Fruit fly (Drosophila melanogaster): ENCODE results near the gene CG18599.
A peak's percentile ranks its signal among the peaks of the same experiment; 100 is the strongest.

CG18599 gene

dm6 chr3R:18297444-18298297, 30.1 kb downstream of the CG18599 start (continued):
- TF ChIP-seq Meics (GFP tag; optimal IDR thresholded peaks at IDR 0.05): no peak
- TF ChIP-seq CG11723 (GFP tag; optimal IDR thresholded peaks at IDR 0.05): no peak
- no peak for TF ChIP-seq pita (GFP tag; optimal IDR thresholded peaks at IDR 0.05)
- TF ChIP-seq CG1792 (GFP tag; optimal IDR thresholded peaks at IDR 0.05): no peak
- TF ChIP-seq unpg (GFP tag; optimal IDR thresholded peaks at IDR 0.05): peak; percentile 22
- no peak for TF ChIP-seq Spps (tag; optimal IDR thresholded peaks at IDR 0.05)
- TF ChIP-seq pum (GFP tag; optimal IDR thresholded peaks at IDR 0.05): no peak
- TF ChIP-seq HLH4C (GFP tag; IDR thresholded peaks at IDR 0.05; ENCODE audit: partially characterized antibody): no peak
- no peak for TF ChIP-seq gfzf (GFP tag; optimal IDR thresholded peaks at IDR 0.05)
- TF ChIP-seq nerfin-2 (GFP tag; IDR thresholded peaks at IDR 0.05; ENCODE audit: partially characterized antibody): no peak
- TF ChIP-seq so (GFP tag; IDR thresholded peaks at IDR 0.05): no peak
- TF ChIP-seq Myb (GFP tag; optimal IDR thresholded peaks at IDR 0.05): no peak
- TF ChIP-seq CG17328 (GFP tag; IDR thresholded peaks at IDR 0.05): 0 out of 2 replicates have a peak, but pooled peaks have one; percentile 27
- no peak for TF ChIP-seq Mad (GFP tag; optimal IDR thresholded peaks at IDR 0.05)
- TF ChIP-seq pzg (GFP tag; optimal IDR thresholded peaks at IDR 0.05): no peak
- TF ChIP-seq Bteb2 (GFP tag; optimal IDR thresholded peaks at IDR 0.05): no peak
- TF ChIP-seq CG8944 (GFP tag; optimal IDR thresholded peaks at IDR 0.05): no peak
- no peak for TF ChIP-seq lbe (GFP tag; optimal IDR thresholded peaks at IDR 0.05)
- TF ChIP-seq CG6272 (GFP tag; IDR thresholded peaks at IDR 0.05): no peak
- TF ChIP-seq CG12219 (GFP tag; optimal IDR thresholded peaks at IDR 0.05): no peak
- TF ChIP-seq CG6689 (GFP tag; IDR thresholded peaks at IDR 0.05): no peak
- TF ChIP-seq insv (GFP tag; optimal IDR thresholded peaks at IDR 0.05): no peak
- 0 out of 2 replicates have a peak, but pooled peaks have one; percentile 33 for TF ChIP-seq Ptx1 (GFP tag; IDR thresholded peaks at IDR 0.05)
- no peak for TF ChIP-seq CG8765 (GFP tag; IDR thresholded peaks at IDR 0.05)
- TF ChIP-seq HmgD (GFP tag; optimal IDR thresholded peaks at IDR 0.05): no peak
- no peak for TF ChIP-seq corto (GFP tag; optimal IDR thresholded peaks at IDR 0.05)
- no peak for TF ChIP-seq CG6813 (GFP tag; optimal IDR thresholded peaks at IDR 0.05)
- no peak for TF ChIP-seq crol (GFP tag; IDR thresholded peaks at IDR 0.05)
- no peak for TF ChIP-seq CG1233 (GFP tag; optimal IDR thresholded peaks at IDR 0.05)
- no peak for TF ChIP-seq CG17568 (GFP tag; optimal IDR thresholded peaks at IDR 0.05)
- no peak for TF ChIP-seq CG2199 (GFP tag; IDR thresholded peaks at IDR 0.05)
- TF ChIP-seq Drgx (GFP tag; IDR thresholded peaks at IDR 0.05): no peak
- TF ChIP-seq pnt (GFP tag; optimal IDR thresholded peaks at IDR 0.05): no peak
- no peak for TF ChIP-seq CG14050 (GFP tag; IDR thresholded peaks at IDR 0.05)
- peak in 1 of 2 experiments; percentile 94 for TF ChIP-seq Pdp1 (GFP tag; optimal IDR thresholded peaks at IDR 0.05)
- TF ChIP-seq CG12104 (GFP tag; optimal IDR thresholded peaks at IDR 0.05): no peak
- TF ChIP-seq BEAF-32 (GFP tag; optimal IDR thresholded peaks at IDR 0.05): no peak
- TF ChIP-seq CG16779 (GFP tag; IDR thresholded peaks at IDR 0.05): no peak
- TF ChIP-seq lab (GFP tag; optimal IDR thresholded peaks at IDR 0.05): peak; percentile 37
- TF ChIP-seq Sin3A (optimal IDR thresholded peaks at IDR 0.05): no peak
- TF ChIP-seq Taf1 (GFP tag; IDR thresholded peaks at IDR 0.05): no peak
- TF ChIP-seq gem (tag; optimal IDR thresholded peaks at IDR 0.05): peak; percentile 27
- TF ChIP-seq sna (GFP tag; IDR thresholded peaks at IDR 0.05; ENCODE audit: partially characterized antibody): no peak
- TF ChIP-seq az2 (GFP tag; optimal IDR thresholded peaks at IDR 0.05): no peak
- TF ChIP-seq bbx (GFP tag; IDR thresholded peaks at IDR 0.05; ENCODE audit: partially characterized antibody): no peak
- TF ChIP-seq aop (GFP tag; IDR thresholded peaks at IDR 0.05): no peak
- TF ChIP-seq grau (tag; optimal IDR thresholded peaks at IDR 0.05): peak; percentile 19
- TF ChIP-seq prd (optimal IDR thresholded peaks at IDR 0.05): no peak
- TF ChIP-seq prd (GFP tag; IDR thresholded peaks at IDR 0.05): peak; percentile 40; the same call in 1 of the 3 replicates
- no peak for TF ChIP-seq Bdp1 (GFP tag; optimal IDR thresholded peaks at IDR 0.05)

All from whole organism, embryonic.